Fruit fly (Drosophila melanogaster): Measurements from ENCODE around the gene p38a.

p38a gene

dm6 chr3R:24193373-24193879, 41.3 kb upstream of the p38a start, which contains the start of the genes SMC6 and CG6204 (continued):
- TF ChIP-seq CG11902 (GFP tag; optimal IDR thresholded peaks at IDR 0.05) (peak; percentile 96), CG4318 (GFP tag; optimal IDR thresholded peaks at IDR 0.05) (peak; percentile 88), Sox14 (GFP tag; optimal IDR thresholded peaks at IDR 0.05) (peak; percentile 96), Hr39 (GFP tag; optimal IDR thresholded peaks at IDR 0.05) (peak; percentile 96), Lpt (GFP tag; optimal IDR thresholded peaks at IDR 0.05) (peak; percentile 93), CG6163 (GFP tag; IDR thresholded peaks at IDR 0.05) (peak; percentile 96), Ets21C (GFP tag; optimal IDR thresholded peaks at IDR 0.05) (peak; percentile 95), CG8632 (GFP tag; optimal IDR thresholded peaks at IDR 0.05) (peak; percentile 95), CG1621 (tag; optimal IDR thresholded peaks at IDR 0.05) (peak; percentile 91), achi (GFP tag; optimal IDR thresholded peaks at IDR 0.05) (peak; percentile 95), esn (GFP tag; optimal IDR thresholded peaks at IDR 0.05) (peak; percentile 97), CG6808 (GFP tag; optimal IDR thresholded peaks at IDR 0.05) (peak; percentile 90), CG3032 (tag; optimal IDR thresholded peaks at IDR 0.05) (peak; percentile 97), vri (GFP tag; optimal IDR thresholded peaks at IDR 0.05) (no peak), Hr38 (GFP tag; optimal IDR thresholded peaks at IDR 0.05) (no peak), acj6 (GFP tag; optimal IDR thresholded peaks at IDR 0.05) (peak; percentile 96)

dm6 chr3R:24188619-24189018, 36.5 kb upstream of the p38a start, which contains the start of gene CG5515:
Gene CG5515, minus strand, starts transcription at chr3R:24188896.
- TF ChIP-seq CG9139 (GFP tag; optimal IDR thresholded peaks at IDR 0.05) (no peak), CG11294 (GFP tag; IDR thresholded peaks at IDR 0.05) (peak; percentile 14; the same call in 1 of the 2 replicates), vri (GFP tag; optimal IDR thresholded peaks at IDR 0.05) (no peak), CG10669 (GFP tag; optimal IDR thresholded peaks at IDR 0.05) (no peak), CG34406 (GFP tag; optimal IDR thresholded peaks at IDR 0.05) (peak; percentile 63), Met (GFP tag; optimal IDR thresholded peaks at IDR 0.05) (no peak), CG8119 (GFP tag; IDR thresholded peaks at IDR 0.05) (peak; percentile 35; the same call in 1 of the 3 replicates), lz (GFP tag; optimal IDR thresholded peaks at IDR 0.05) (peak; percentile 77), CG8632 (GFP tag; optimal IDR thresholded peaks at IDR 0.05) (peak; percentile 22), CG31627 (GFP tag; optimal IDR thresholded peaks at IDR 0.05) (peak; percentile 80), salr (GFP tag; optimal IDR thresholded peaks at IDR 0.05) (no peak), CG10631 (GFP tag; optimal IDR thresholded peaks at IDR 0.05) (peak; percentile 62), Sox102F (GFP tag; optimal IDR thresholded peaks at IDR 0.05) (no peak), eg (GFP tag; IDR thresholded peaks at IDR 0.05) (peak; percentile 57; the same call in 2 of the 3 replicates), CG3919 (GFP tag; optimal IDR thresholded peaks at IDR 0.05) (no peak), achi (GFP tag; optimal IDR thresholded peaks at IDR 0.05) (no peak), CG8319 (GFP tag; optimal IDR thresholded peaks at IDR 0.05) (peak; percentile 40), Eip78C (GFP tag) (peak; percentile 78), esn (GFP tag; optimal IDR thresholded peaks at IDR 0.05) (peak; percentile 81), CG6808 (GFP tag; optimal IDR thresholded peaks at IDR 0.05) (no peak), OdsH (GFP tag; optimal IDR thresholded peaks at IDR 0.05) (peak; percentile 73), CG6163 (GFP tag; IDR thresholded peaks at IDR 0.05) (peak; percentile 64), Hr38 (GFP tag; optimal IDR thresholded peaks at IDR 0.05) (no peak), CG6854 (GFP tag; optimal IDR thresholded peaks at IDR 0.05) (no peak), Ets21C (GFP tag; optimal IDR thresholded peaks at IDR 0.05) (peak; percentile 67), CG3032 (tag; optimal IDR thresholded peaks at IDR 0.05) (peak; percentile 48), Smox (GFP tag; optimal IDR thresholded peaks at IDR 0.05) (no peak), Hr39 (GFP tag; optimal IDR thresholded peaks at IDR 0.05) (peak; percentile 82), pdm3 (GFP tag; optimal IDR thresholded peaks at IDR 0.05) (peak; percentile 74), CG6792 (GFP tag; optimal IDR thresholded peaks at IDR 0.05) (peak; percentile 45), dac (GFP tag; optimal IDR thresholded peaks at IDR 0.05) (peak; percentile 14), ss (GFP tag; optimal IDR thresholded peaks at IDR 0.05) (no peak), spab (GFP tag; optimal IDR thresholded peaks at IDR 0.05) (no peak), fd85E (GFP tag; optimal IDR thresholded peaks at IDR 0.05) (no peak), Gug (GFP tag; IDR thresholded peaks at IDR 0.05) (no peak), topi (GFP tag; optimal IDR thresholded peaks at IDR 0.05) (peak; percentile 75), fkh (GFP tag; optimal IDR thresholded peaks at IDR 0.05) (no peak), acj6 (GFP tag; optimal IDR thresholded peaks at IDR 0.05) (peak; percentile 63), Ets96B (tag; optimal IDR thresholded peaks at IDR 0.05) (no peak), Eip93F (GFP tag; optimal IDR thresholded peaks at IDR 0.05) (no peak), Blimp-1 (GFP tag; optimal IDR thresholded peaks at IDR 0.05) (no peak), Hr4 (GFP tag; optimal IDR thresholded peaks at IDR 0.05) (peak; percentile 78), CG6276 (GFP tag; optimal IDR thresholded peaks at IDR 0.05) (no peak)
